Worm (Caenorhabditis elegans) whole organism, early embryonic: ENCODE results near the gene C44C10.15.

Experiments
- ets-7 ChIP-seq: sonication (generic microtip); optimal IDR thresholded peaks from 2 replicates; lab custom pipeline; 2016; ENCODE audit warnings: missing genotype, missing genetic modification characterization, missing compliant biosample characterization
- flt-1 ChIP-seq: fragments of 200-800 bp; sonication (Bioruptor generic); IDR thresholded peaks from 2 replicates; pipeline ENCODE4 v1.3.6; 2022; ENCODE audit warnings: missing genetic modification characterization, missing compliant biosample characterization
- tbx-11 ChIP-seq: fragments of 200-800 bp; sonication (Bioruptor generic); IDR thresholded peaks from 2 replicates; pipeline ENCODE4 v1.3.6; 2022; ENCODE audit warnings: missing genetic modification characterization, missing compliant biosample characterization

DNA sequence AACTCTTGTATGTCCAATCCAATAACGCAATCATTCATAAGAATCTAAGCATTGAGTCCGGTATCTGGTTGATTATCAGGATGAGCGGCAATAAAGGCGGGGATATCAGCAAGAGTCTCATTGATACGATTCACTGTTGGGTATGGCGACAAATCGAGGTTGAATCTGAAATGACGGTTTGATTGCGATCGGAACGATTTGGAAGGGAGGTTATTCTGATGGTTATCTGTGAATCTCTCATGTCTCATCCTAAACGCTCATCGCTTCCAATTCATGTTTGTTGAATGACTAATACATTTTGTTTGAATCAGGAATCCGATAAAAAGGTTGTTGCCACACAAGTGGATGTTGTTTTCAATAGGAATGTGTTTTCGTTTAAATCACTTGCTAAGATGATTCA, 26.3 kb upstream of the C44C10.15 start:
- TF ChIP-seq flt-1 (GFP tag; lab: Robert Waterston, UW) (no peak), ets-7 (no peak), tbx-11 (no peak)
